Fruit fly (Drosophila melanogaster) whole organism, wandering third instar larva: ENCODE measurements around the gene arg.

Experiments
- CG32264 ChIP-seq: fragments of 200-800 bp; sonication (Bioruptor generic); optimal IDR thresholded peaks from 2 replicates; lab custom pipeline; 2016; ENCODE audit warnings: missing biosample characterization, missing genetic modification characterization
- CG9705 ChIP-seq: fragments of 200-800 bp; sonication (Bioruptor generic); optimal IDR thresholded peaks from 2 replicates; lab custom pipeline; 2018; ENCODE audit warnings: missing biosample characterization, mild to moderate bottlenecking, missing genetic modification characterization
- CrebA ChIP-seq: fragments of 200-800 bp; sonication (Bioruptor generic); optimal IDR thresholded peaks from 2 replicates; lab custom pipeline; 2016; ENCODE audit warnings: missing biosample characterization, mild to moderate bottlenecking, missing genetic modification characterization, borderline replicate concordance
- Dfd ChIP-seq: fragments of >200 bp; optimal IDR thresholded peaks from 2 replicates; lab custom pipeline; 2017; ENCODE audit warnings: missing biosample characterization, missing genetic modification characterization
- Dif ChIP-seq: fragments of 200-275, 200-300 bp; sonication (Bioruptor generic); optimal IDR thresholded peaks from 2 replicates; lab custom pipeline; 2018; ENCODE audit warnings: missing biosample characterization, missing genetic modification characterization; ENCODE audit not compliant: partially characterized antibody
- GATAd ChIP-seq: sonication (Bioruptor generic); optimal IDR thresholded peaks from 2 replicates; lab custom pipeline; 2016; ENCODE audit warnings: missing biosample characterization, missing genetic modification characterization
- Hnf4 ChIP-seq: fragments of 200-800 bp; sonication (Bioruptor generic); optimal IDR thresholded peaks from 2 replicates; lab custom pipeline; 2016; ENCODE audit warnings: missing biosample characterization, mild to moderate bottlenecking, missing genetic modification characterization
- Hr78 ChIP-seq: fragments of >200 bp; optimal IDR thresholded peaks from 2 replicates; lab custom pipeline; 2017; ENCODE audit warnings: missing biosample characterization, missing genetic modification characterization
- Hr83 ChIP-seq: fragments of 200-300 bp; sonication (Bioruptor generic); optimal IDR thresholded peaks from 2 replicates; lab custom pipeline; 2016; ENCODE audit warnings: missing biosample characterization, mild to moderate bottlenecking, missing genetic modification characterization, moderate library complexity; ENCODE audit not compliant: poor library complexity, severe bottlenecking
- Jra ChIP-seq: sonication (Bioruptor generic); optimal IDR thresholded peaks from 2 replicates; lab custom pipeline; 2016; ENCODE audit warnings: missing biosample characterization, missing genetic modification characterization
- Mio ChIP-seq: sonication (Bioruptor generic); optimal IDR thresholded peaks from 2 replicates; lab custom pipeline; 2016; ENCODE audit warnings: missing biosample characterization, missing genetic modification characterization
- Myc ChIP-seq: fragments of >200 bp; optimal IDR thresholded peaks from 2 replicates; lab custom pipeline; 2017
- N ChIP-seq: fragments of >200 bp; optimal IDR thresholded peaks from 2 replicates; lab custom pipeline; 2018; ENCODE audit warnings: missing biosample characterization, missing external identifiers, missing genetic modification characterization
- OdsH ChIP-seq: fragments of 200-800 bp; sonication (Bioruptor generic); optimal IDR thresholded peaks from 2 replicates; lab custom pipeline; 2016; ENCODE audit warnings: missing biosample characterization, mild to moderate bottlenecking, missing genetic modification characterization
- Rel ChIP-seq, 2 experiments: fragments of 200-800 bp; sonication (Bioruptor generic) in 1 of 2; optimal IDR thresholded peaks; 2 replicates in 1 of 2; 3 replicates in 1 of 2; lab custom pipeline; 2016 to 2019; ENCODE audit warnings: mild to moderate bottlenecking in 2 of 2, missing biosample characterization in 2 of 2, missing genetic modification characterization in 2 of 2, moderate library complexity in 1 of 2
- Sp1 ChIP-seq: fragments of 200-800 bp; sonication (Bioruptor generic); optimal IDR thresholded peaks from 3 replicates; lab custom pipeline; 2019; ENCODE audit warnings: missing biosample characterization, mild to moderate bottlenecking, missing genetic modification characterization, moderate library complexity
- Vsx2 ChIP-seq: fragments of 200-300, 225-300 bp; sonication (Bioruptor generic); optimal IDR thresholded peaks from 2 replicates; lab custom pipeline; 2018; ENCODE audit warnings: missing biosample characterization, missing genetic modification characterization; ENCODE audit not compliant: partially characterized antibody
- br ChIP-seq: fragments of 200-800 bp; sonication (Bioruptor generic); optimal IDR thresholded peaks from 2 replicates; lab custom pipeline; 2016; ENCODE audit warnings: missing biosample characterization, missing genetic modification characterization
- brk ChIP-seq: fragments of 200-800 bp; sonication (Bioruptor generic); optimal IDR thresholded peaks from 2 replicates; lab custom pipeline; 2016; ENCODE audit warnings: missing biosample characterization, mild to moderate bottlenecking, missing genetic modification characterization
- dl ChIP-seq, 2 experiments: fragments of 175-275, 200-275 bp in 1 of 2; fragments of 200-275 bp in 1 of 2; sonication (Bioruptor generic); optimal IDR thresholded peaks; lab custom pipeline; 2018; ENCODE audit warnings: mild to moderate bottlenecking in 2 of 2, missing biosample characterization in 2 of 2, missing genetic modification characterization in 2 of 2, moderate library complexity in 2 of 2; ENCODE audit not compliant: partially characterized antibody in 2 of 2, insufficient read depth in 1 of 2
- dmrt93B ChIP-seq: fragments of 200-800 bp; sonication (Bioruptor generic); optimal IDR thresholded peaks from 2 replicates; lab custom pipeline; 2018; ENCODE audit warnings: missing biosample characterization, mild to moderate bottlenecking, missing genetic modification characterization
- dsf ChIP-seq: sonication (Bioruptor generic); optimal IDR thresholded peaks from 2 replicates; lab custom pipeline; 2016; ENCODE audit warnings: missing biosample characterization, missing genetic modification characterization, borderline replicate concordance
- foxo ChIP-seq, 2 experiments: fragments of 200-800 bp; sonication (Bioruptor generic); optimal IDR thresholded peaks; 2 replicates in 1 of 2; 3 replicates in 1 of 2; lab custom pipeline; 2016 to 2017; ENCODE audit warnings: missing biosample characterization in 2 of 2, missing genetic modification characterization in 2 of 2
- fru ChIP-seq: fragments of 200-800 bp; sonication (Bioruptor generic); optimal IDR thresholded peaks from 3 replicates; lab custom pipeline; 2016; ENCODE audit warnings: missing biosample characterization, mild to moderate bottlenecking, missing genetic modification characterization
- lola ChIP-seq: fragments of >200 bp; optimal IDR thresholded peaks from 2 replicates; lab custom pipeline; 2017; ENCODE audit warnings: missing biosample characterization, missing genetic modification characterization
- pan ChIP-seq: fragments of >200 bp; optimal IDR thresholded peaks from 2 replicates; lab custom pipeline; 2017
- psq ChIP-seq: fragments of 200-800 bp; sonication (Bioruptor generic); optimal IDR thresholded peaks from 3 replicates; lab custom pipeline; 2017; ENCODE audit warnings: missing biosample characterization, mild to moderate bottlenecking, missing genetic modification characterization, moderate library complexity
- sage ChIP-seq: fragments of 200-800 bp; sonication (Bioruptor generic); optimal IDR thresholded peaks from 2 replicates; lab custom pipeline; 2016; ENCODE audit warnings: missing biosample characterization, mild to moderate bottlenecking, missing genetic modification characterization
- sv ChIP-seq: fragments of 200-800 bp; sonication (Bioruptor generic); optimal IDR thresholded peaks from 3 replicates; lab custom pipeline; 2016; ENCODE audit warnings: missing biosample characterization, missing genetic modification characterization
- tai ChIP-seq: sonication (Bioruptor generic); optimal IDR thresholded peaks from 2 replicates; lab custom pipeline; 2016; ENCODE audit warnings: missing biosample characterization, missing genetic modification characterization
- usp ChIP-seq: fragments of >200 bp; optimal IDR thresholded peaks from 2 replicates; lab custom pipeline; 2017; ENCODE audit warnings: missing biosample characterization, missing genetic modification characterization
- woc ChIP-seq: sonication (Bioruptor generic); optimal IDR thresholded peaks from 2 replicates; lab custom pipeline; 2016; ENCODE audit warnings: missing biosample characterization, mild to moderate bottlenecking, missing genetic modification characterization

Gene arg

DNA sequence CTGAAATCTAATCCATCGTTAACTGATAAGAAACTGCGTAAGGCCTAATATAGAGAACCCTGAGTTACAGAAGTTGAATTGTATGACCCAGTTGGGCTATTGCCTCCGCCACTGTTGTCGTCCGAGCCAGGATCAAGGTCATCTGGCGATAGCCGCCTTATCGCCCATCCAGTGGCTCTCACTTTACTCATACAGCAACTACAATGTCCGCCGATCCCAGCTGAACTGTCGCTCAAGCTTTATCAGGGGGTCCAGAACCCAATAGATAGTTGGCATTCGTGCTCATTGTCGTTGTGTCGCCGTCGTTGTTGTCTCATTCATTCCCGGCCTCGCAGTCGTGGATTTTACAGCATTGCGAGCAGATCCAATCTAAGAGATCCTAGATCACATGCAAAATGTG lies at the start of gene arg:
arg (plus strand) TSS at position 319 of the 400 bp plus-strand sequence.
- TF ChIP-seq Sp1 (no peak), lola (GFP tag; lab: Kevin White, UChicago) (no peak), dsf (no peak), CG32264 (GFP tag; lab: Kevin White, UChicago) (no peak), Hr83 (GFP tag; lab: Kevin White, UChicago) (no peak), psq (GFP tag; lab: Kevin White, UChicago) (no peak), Jra (GFP tag; lab: Kevin White, UChicago) (no peak), CrebA (no peak), woc (GFP tag; lab: Kevin White, UChicago) (no peak), Myc (lab: Kevin White, UChicago) (no peak), OdsH (GFP tag; lab: Kevin White, UChicago) (no peak), tai (GFP tag; lab: Kevin White, UChicago) (no peak), Hnf4 (GFP tag; lab: Kevin White, UChicago) (no peak), N (no peak), dl (GFP tag; optimal IDR thresholded peaks at IDR 0.05; lab: Kevin White, UChicago; ENCODE audit: insufficient read depth in 1 of 2, partially characterized antibody in 2 of 2) (no peak), foxo (GFP tag; optimal IDR thresholded peaks at IDR 0.05; lab: Kevin White, UChicago) (no peak), sage (GFP tag; lab: Kevin White, UChicago) (no peak), Vsx2 (no peak), usp (GFP tag; lab: Kevin White, UChicago) (no peak), Rel (GFP tag; optimal IDR thresholded peaks at IDR 0.05; lab: Kevin White, UChicago) (no peak), Rel (tag; optimal IDR thresholded peaks at IDR 0.05; lab: Kevin White, UChicago) (no peak)

DNA sequence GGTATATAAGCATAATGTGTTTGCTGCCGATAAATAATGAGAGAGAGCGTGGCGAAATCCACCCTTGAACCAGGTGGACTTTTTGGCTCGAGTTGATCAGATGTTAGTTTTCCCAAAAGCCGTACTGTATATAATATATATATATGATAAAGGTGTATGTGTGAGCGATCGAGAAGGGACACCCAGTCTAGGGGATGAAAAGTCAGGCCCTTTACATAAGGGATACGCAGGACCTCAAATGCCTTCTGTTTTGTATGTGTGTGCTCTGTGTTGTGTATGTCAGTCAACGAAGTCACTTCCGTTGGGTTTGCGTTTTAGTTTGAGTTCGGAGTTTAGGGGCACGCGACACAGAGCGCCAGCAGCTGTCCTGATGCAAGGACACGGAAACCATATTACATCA lies 48.8 kb upstream of the arg start, which contains the start of gene ase:
ase (plus strand) TSS at position 301 of the 400 bp plus-strand sequence.
- TF ChIP-seq Hr78 (GFP tag; lab: Kevin White, UChicago) (no peak), foxo (GFP tag; optimal IDR thresholded peaks at IDR 0.05; lab: Kevin White, UChicago) (no peak), brk (GFP tag; lab: Kevin White, UChicago) (no peak), lola (GFP tag; lab: Kevin White, UChicago) (no peak), fru (GFP tag; lab: Kevin White, UChicago) (no peak), pan (no peak), Hnf4 (GFP tag; lab: Kevin White, UChicago) (no peak), Hr83 (GFP tag; lab: Kevin White, UChicago) (no peak), dsf (no peak), Mio (GFP tag; lab: Kevin White, UChicago) (no peak), CrebA (no peak), br (no peak), OdsH (GFP tag; lab: Kevin White, UChicago) (no peak), Rel (GFP tag; optimal IDR thresholded peaks at IDR 0.05; lab: Kevin White, UChicago) (no peak), Rel (tag; optimal IDR thresholded peaks at IDR 0.05; lab: Kevin White, UChicago) (no peak), Sp1 (no peak), N (no peak)

DNA sequence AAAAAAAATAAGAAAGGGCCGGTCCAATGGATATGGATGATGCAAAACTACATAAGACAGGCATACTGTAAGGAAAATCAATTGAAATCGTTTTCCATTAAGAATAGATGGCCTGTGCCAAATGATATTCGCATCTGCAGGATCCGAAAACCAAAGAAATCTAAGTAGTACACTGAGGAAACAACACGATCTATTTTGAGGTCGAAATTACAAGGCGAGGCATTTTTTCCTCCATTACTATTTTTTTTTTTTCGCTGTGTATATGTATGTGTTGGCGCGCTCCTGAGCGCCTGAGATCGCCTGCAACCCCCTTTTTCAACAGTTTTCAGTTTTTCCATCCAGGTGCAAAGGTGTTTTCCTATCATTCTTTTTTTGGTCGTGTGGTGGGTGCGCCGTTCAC lies 45.3 kb upstream of the arg start:
- TF ChIP-seq fru (GFP tag; lab: Kevin White, UChicago) = no peak

- TF ChIP-seq pan (no peak), Dif (GFP tag; lab: Kevin White, UChicago) (no peak), Jra (GFP tag; lab: Kevin White, UChicago) (no peak), tai (GFP tag; lab: Kevin White, UChicago) (no peak), GATAd (GFP tag; lab: Kevin White, UChicago) (no peak), Hr78 (GFP tag; lab: Kevin White, UChicago) (no peak), dmrt93B (GFP tag; lab: Kevin White, UChicago) (no peak), OdsH (GFP tag; lab: Kevin White, UChicago) (no peak), dsf (no peak), sv (GFP tag; lab: Kevin White, UChicago) (no peak), Dfd (GFP tag; lab: Kevin White, UChicago) (no peak), usp (GFP tag; lab: Kevin White, UChicago) (no peak), CG32264 (GFP tag; lab: Kevin White, UChicago) (no peak), Vsx2 (no peak), CG9705 (no peak), woc (GFP tag; lab: Kevin White, UChicago) (no peak)
These were observed 40.0 kb upstream of the arg start, which contains the start of gene Cyp4g1 for dm6 chrX:469235-469634. TSS of gene Cyp4g1 (minus strand) at chrX:469335.
